Fruit fly (Drosophila melanogaster): ENCODE results near the gene CG4116.

Gene CG4116

DNA sequence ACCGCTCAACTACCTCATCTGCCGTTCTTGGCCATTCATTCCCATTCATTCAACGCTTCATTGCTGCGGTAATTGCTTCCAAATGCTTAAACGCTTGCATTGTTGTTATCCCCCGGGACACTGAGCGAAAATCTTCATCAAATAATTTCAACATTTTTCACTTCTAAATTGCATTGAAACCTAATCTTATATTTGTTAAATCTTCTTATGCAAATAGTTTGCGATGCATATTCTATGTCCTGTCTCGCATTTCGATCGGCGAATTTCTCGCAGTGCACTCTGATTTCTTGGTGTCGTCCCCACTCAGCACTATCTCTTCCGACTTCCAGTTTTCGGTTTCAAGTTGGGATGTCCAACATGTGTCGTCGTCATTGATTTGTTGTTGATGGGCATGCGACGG, 29.6 kb upstream of the CG4116 start (continued):
- TF ChIP-seq CG42726 (GFP tag; IDR thresholded peaks at IDR 0.05; ENCODE audit: partially characterized antibody) (no peak), CG8359 (GFP tag; optimal IDR thresholded peaks at IDR 0.05; ENCODE audit: borderline replicate concordance) (peak; percentile 90), Drgx (GFP tag; IDR thresholded peaks at IDR 0.05) (peak; percentile 70), CTCF (GFP tag; optimal IDR thresholded peaks at IDR 0.05) (peak; percentile 59), CG17829 (tag; optimal IDR thresholded peaks at IDR 0.05) (peak; percentile 97), Abd-B (GFP tag; optimal IDR thresholded peaks at IDR 0.05) (peak; percentile 92), cwo (GFP tag; optimal IDR thresholded peaks at IDR 0.05) (peak; percentile 63), Sox100B (GFP tag; optimal IDR thresholded peaks at IDR 0.05) (peak; percentile 86), row (GFP tag; IDR thresholded peaks at IDR 0.05) (peak; percentile 92), Usf (GFP tag; optimal IDR thresholded peaks at IDR 0.05) (peak; percentile 90), tx (GFP tag; optimal IDR thresholded peaks at IDR 0.05) (peak; percentile 93), CG10209 (GFP tag; optimal IDR thresholded peaks at IDR 0.05) (peak; percentile 92), chm (GFP tag; IDR thresholded peaks at IDR 0.05) (peak; percentile 95), jumu (GFP tag; optimal IDR thresholded peaks at IDR 0.05) (peak; percentile 95), ATbp (GFP tag; optimal IDR thresholded peaks at IDR 0.05) (peak; percentile 94), abd-A (tag; optimal IDR thresholded peaks at IDR 0.05) (peak; percentile 60), Chrac-16 (GFP tag; optimal IDR thresholded peaks at IDR 0.05) (peak; percentile 95), gsb (GFP tag; IDR thresholded peaks at IDR 0.05) (peak; percentile 58), ash1 (GFP tag; optimal IDR thresholded peaks at IDR 0.05) (no peak), H15 (GFP tag; IDR thresholded peaks at IDR 0.05) (peak; percentile 92), Doc2 (GFP tag; IDR thresholded peaks at IDR 0.05) (no peak), Dek (tag; optimal IDR thresholded peaks at IDR 0.05) (peak; percentile 66), CG11504 (tag; optimal IDR thresholded peaks at IDR 0.05) (peak; percentile 91), dmrt11E (tag; optimal IDR thresholded peaks at IDR 0.05) (peak; percentile 98), CG1602 (GFP tag; optimal IDR thresholded peaks at IDR 0.05) (peak; percentile 92), btn (GFP tag; optimal IDR thresholded peaks at IDR 0.05) (peak; percentile 96), CG3847 (GFP tag; IDR thresholded peaks at IDR 0.05) (peak; percentile 74), oc (tag; optimal IDR thresholded peaks at IDR 0.05) (peak; percentile 91), lilli (GFP tag; optimal IDR thresholded peaks at IDR 0.05) (peak; percentile 85), dpn (GFP tag; optimal IDR thresholded peaks at IDR 0.05) (peak; percentile 91 to 95), GATAe (GFP tag; conservative IDR thresholded peaks at IDR 0.05) (peak; percentile 29; the same call in 1 of the 2 replicates), CG6854 (GFP tag; optimal IDR thresholded peaks at IDR 0.05) (peak; percentile 62), kni (GFP tag; optimal IDR thresholded peaks at IDR 0.05) (peak; percentile 94), CG10654 (GFP tag; optimal IDR thresholded peaks at IDR 0.05) (peak; percentile 94), zfh2 (GFP tag; optimal IDR thresholded peaks at IDR 0.05) (peak; percentile 38), CG15269 (tag; optimal IDR thresholded peaks at IDR 0.05) (peak; percentile 87), CG32767 (GFP tag; IDR thresholded peaks at IDR 0.05) (peak; percentile 79), CG12219 (GFP tag; optimal IDR thresholded peaks at IDR 0.05) (peak; percentile 93), CG2199 (GFP tag; IDR thresholded peaks at IDR 0.05) (peak; percentile 94), Hey (tag; optimal IDR thresholded peaks at IDR 0.05) (peak; percentile 53), tap (tag; optimal IDR thresholded peaks at IDR 0.05) (peak; percentile 92), CG17802 (tag; optimal IDR thresholded peaks at IDR 0.05) (peak; percentile 89), h (optimal IDR thresholded peaks at IDR 0.05) (no peak), CG1233 (GFP tag; optimal IDR thresholded peaks at IDR 0.05) (peak; percentile 88), al (GFP tag; IDR thresholded peaks at IDR 0.05) (0 out of 2 replicates have a peak, but pooled peaks have one; percentile 19), bigmax (GFP tag; optimal IDR thresholded peaks at IDR 0.05) (no peak), rib (GFP tag; IDR thresholded peaks at IDR 0.05) (no peak), CG2116 (GFP tag; optimal IDR thresholded peaks at IDR 0.05) (peak; percentile 46), grn (GFP tag; optimal IDR thresholded peaks at IDR 0.05) (peak; percentile 48), trh (GFP tag; optimal IDR thresholded peaks at IDR 0.05) (peak; percentile 65), lov (optimal IDR thresholded peaks at IDR 0.05) (no peak), lov (GFP tag; IDR thresholded peaks at IDR 0.05) (peak; percentile 96)
